Fruit fly (Drosophila melanogaster) whole organism, embryonic: Measurements from ENCODE around the gene CG1416.
A peak's percentile ranks its signal among the peaks of the same experiment; 100 is the strongest.

ENCODE experiments used
- Atf-2 ChIP-seq: fragments of 200-800 bp; sonication (Bioruptor generic); optimal IDR thresholded peaks from 2 replicates; lab custom pipeline; 2016; ENCODE audit warnings: missing biosample characterization, missing genetic modification characterization
- Blimp-1 ChIP-seq: fragments of 200-800 bp; sonication (Bioruptor generic); optimal IDR thresholded peaks from 3 replicates; lab custom pipeline; 2018; ENCODE audit warnings: missing biosample characterization, missing genetic modification characterization, mild to moderate bottlenecking, moderate library complexity, missing genetic modification reagents
- Bteb2 ChIP-seq: fragments of 200-800 bp; sonication (Bioruptor generic); optimal IDR thresholded peaks from 2 replicates; lab custom pipeline; 2016; ENCODE audit warnings: missing biosample characterization, missing genetic modification characterization
- C15 ChIP-seq: fragments of 200-800 bp; sonication (Bioruptor generic); IDR thresholded peaks from 3 replicates; pipeline ENCODE4 v1.3.6; 2022; ENCODE audit warnings: missing biosample characterization, missing genetic modification characterization
- CG13894 ChIP-seq: fragments of 200-800 bp; sonication (Bioruptor generic); optimal IDR thresholded peaks from 3 replicates; lab custom pipeline; 2018; ENCODE audit warnings: missing biosample characterization, mild to moderate bottlenecking, missing genetic modification characterization, moderate library complexity
- CG15011 ChIP-seq: fragments of 200-800 bp; sonication (Bioruptor generic); optimal IDR thresholded peaks from 3 replicates; lab custom pipeline; 2018; ENCODE audit warnings: missing biosample characterization, mild to moderate bottlenecking, missing genetic modification characterization
- CG1529 ChIP-seq: fragments of 200-800 bp; sonication (Bioruptor generic); optimal IDR thresholded peaks from 3 replicates; lab custom pipeline; 2018; ENCODE audit warnings: missing biosample characterization, missing genetic modification characterization
- CG31441 ChIP-seq: fragments of 200-800 bp; sonication (Bioruptor generic); IDR thresholded peaks from 2 replicates; pipeline ENCODE4 v1.3.6; 2022; ENCODE audit warnings: missing biosample characterization, missing genetic modification characterization
- CG33213 ChIP-seq: fragments of 200-800 bp; sonication (Bioruptor generic); optimal IDR thresholded peaks from 3 replicates; lab custom pipeline; 2016; ENCODE audit warnings: missing biosample characterization, missing genetic modification characterization
- CG3995 ChIP-seq: fragments of 200-800 bp; sonication (Bioruptor generic); optimal IDR thresholded peaks from 3 replicates; lab custom pipeline; 2016; ENCODE audit warnings: missing biosample characterization, missing genetic modification characterization
- CG6791 ChIP-seq: fragments of 200-800 bp; sonication (Bioruptor generic); IDR thresholded peaks from 3 replicates; pipeline ENCODE4 v1.3.6; 2022; ENCODE audit warnings: missing biosample characterization, missing genetic modification characterization; ENCODE audit not compliant: partially characterized antibody
- CG6813 ChIP-seq: fragments of 200-800 bp; sonication (Bioruptor generic); optimal IDR thresholded peaks from 2 replicates; lab custom pipeline; 2017; ENCODE audit warnings: missing biosample characterization, missing genetic modification characterization, mild to moderate bottlenecking, moderate library complexity, missing genetic modification reagents
- CG9817 ChIP-seq: fragments of 200-800 bp; sonication (Bioruptor generic); optimal IDR thresholded peaks from 2 replicates; lab custom pipeline; 2018; ENCODE audit warnings: missing biosample characterization, mild to moderate bottlenecking, missing genetic modification characterization, moderate library complexity
- Chrac-16 ChIP-seq: fragments of 200-800 bp; sonication (Bioruptor generic); optimal IDR thresholded peaks from 3 replicates; lab custom pipeline; 2016; ENCODE audit warnings: missing biosample characterization, missing genetic modification characterization
- Dad ChIP-seq: fragments of 200-800 bp; sonication (Bioruptor generic); optimal IDR thresholded peaks from 3 replicates; lab custom pipeline; 2016; ENCODE audit warnings: missing biosample characterization, missing genetic modification characterization
- Dip3 ChIP-seq: fragments of 200-800 bp; sonication (Bioruptor generic); optimal IDR thresholded peaks from 3 replicates; lab custom pipeline; 2016; ENCODE audit warnings: missing biosample characterization, missing genetic modification characterization
- Hr78 ChIP-seq, 2 experiments: fragments of 200-800 bp in 1 of 2; fragments of >200 bp in 1 of 2; sonication (Bioruptor generic) in 1 of 2; optimal IDR thresholded peaks; 2 replicates each; lab custom pipeline; 2017 to 2019; ENCODE audit warnings: missing biosample characterization in 2 of 2, missing genetic modification characterization in 2 of 2, mild to moderate bottlenecking in 1 of 2, moderate library complexity in 1 of 2
- Hsf ChIP-seq: fragments of 200-800 bp; sonication (Bioruptor generic); optimal IDR thresholded peaks from 3 replicates; lab custom pipeline; 2016; ENCODE audit warnings: missing biosample characterization, missing genetic modification characterization
- Jarid2 ChIP-seq: fragments of 200-800 bp; sonication (Bioruptor generic); optimal IDR thresholded peaks from 3 replicates; lab custom pipeline; 2017; ENCODE audit warnings: mild to moderate bottlenecking, missing biosample characterization, missing genetic modification reagents, missing genetic modification characterization
- MESR4 ChIP-seq: fragments of 200-800 bp; sonication (Bioruptor generic); optimal IDR thresholded peaks from 2 replicates; lab custom pipeline; 2018; ENCODE audit warnings: missing biosample characterization, mild to moderate bottlenecking, missing genetic modification characterization, moderate library complexity
- MTF-1 ChIP-seq: fragments of 200-800 bp; sonication (Bioruptor generic); optimal IDR thresholded peaks from 2 replicates; lab custom pipeline; 2018; ENCODE audit warnings: missing biosample characterization, mild to moderate bottlenecking, missing genetic modification characterization, borderline replicate concordance
- NC2β ChIP-seq: fragments of 200-800 bp; sonication (Bioruptor generic); optimal IDR thresholded peaks from 2 replicates; lab custom pipeline; 2016; ENCODE audit warnings: missing biosample characterization, missing genetic modification characterization
- Oaz ChIP-seq: fragments of 200-800 bp; sonication (Bioruptor generic); IDR thresholded peaks from 2 replicates; pipeline ENCODE4 v1.3.6; 2022; ENCODE audit warnings: missing biosample characterization, missing genetic modification characterization
- Sox100B ChIP-seq: fragments of 200-800 bp; sonication (Bioruptor generic); optimal IDR thresholded peaks from 3 replicates; lab custom pipeline; 2018; ENCODE audit warnings: missing biosample characterization, mild to moderate bottlenecking, missing genetic modification characterization
- chn ChIP-seq: fragments of 200-800 bp; sonication (Bioruptor generic); optimal IDR thresholded peaks from 2 replicates; lab custom pipeline; 2016; ENCODE audit warnings: missing biosample characterization, missing genetic modification characterization
- corto ChIP-seq: fragments of 200-800 bp; sonication (Bioruptor generic); optimal IDR thresholded peaks from 2 replicates; lab custom pipeline; 2016; ENCODE audit warnings: missing biosample characterization, mild to moderate bottlenecking, missing genetic modification characterization, moderate library complexity
- dati ChIP-seq: fragments of 200-800 bp; sonication (Bioruptor generic); IDR thresholded peaks from 2 replicates; pipeline ENCODE4 v1.3.6; 2022; ENCODE audit warnings: missing biosample characterization, missing genetic modification characterization
- disco-r ChIP-seq: fragments of 200-800 bp; sonication (Bioruptor generic); optimal IDR thresholded peaks from 2 replicates; lab custom pipeline; 2016; ENCODE audit warnings: missing biosample characterization, missing genetic modification characterization
- gcm ChIP-seq: fragments of 200-800 bp; sonication (Bioruptor generic); optimal IDR thresholded peaks from 2 replicates; lab custom pipeline; 2019; ENCODE audit warnings: missing biosample characterization, mild to moderate bottlenecking, missing genetic modification characterization, moderate library complexity
- gfzf ChIP-seq: fragments of 200-800 bp; sonication (Bioruptor generic); optimal IDR thresholded peaks from 2 replicates; lab custom pipeline; 2016; ENCODE audit warnings: missing biosample characterization, mild to moderate bottlenecking, missing genetic modification characterization, moderate library complexity
- jumu ChIP-seq: fragments of 200-800 bp; sonication (Bioruptor generic); optimal IDR thresholded peaks from 3 replicates; lab custom pipeline; 2016; ENCODE audit warnings: missing biosample characterization, missing genetic modification characterization
- kay ChIP-seq: fragments of 200-800 bp; sonication (Bioruptor generic); optimal IDR thresholded peaks from 2 replicates; lab custom pipeline; 2016; ENCODE audit warnings: missing biosample characterization, missing genetic modification characterization
- lola ChIP-seq, 3 experiments: fragments of >200 bp in 2 of 3; fragments of 200-800 bp in 1 of 3; sonication (Bioruptor generic) in 1 of 3; optimal IDR thresholded peaks; 2 replicates each; lab custom pipeline; 2017 to 2019; ENCODE audit warnings: missing biosample characterization in 3 of 3, missing genetic modification characterization in 3 of 3, mild to moderate bottlenecking in 1 of 3, moderate library complexity in 1 of 3
- oc ChIP-seq: fragments of 200-800 bp; sonication (Bioruptor generic); optimal IDR thresholded peaks from 2 replicates; lab custom pipeline; 2018; ENCODE audit warnings: missing biosample characterization, mild to moderate bottlenecking, missing genetic modification characterization, moderate library complexity
- ranshi ChIP-seq: fragments of 200-800 bp; sonication (Bioruptor generic); IDR thresholded peaks from 2 replicates; pipeline ENCODE4 v1.3.6; 2022; ENCODE audit warnings: missing biosample characterization, missing genetic modification characterization
- rib ChIP-seq: fragments of 200-800 bp; sonication (Bioruptor generic); IDR thresholded peaks from 2 replicates; pipeline ENCODE4 v1.3.6; 2022; ENCODE audit warnings: missing biosample characterization, missing genetic modification characterization
- sna ChIP-seq: fragments of 200-800 bp; sonication (Bioruptor generic); IDR thresholded peaks from 2 replicates; pipeline ENCODE4 v1.3.6; 2022; ENCODE audit warnings: missing biosample characterization, missing genetic modification characterization; ENCODE audit not compliant: partially characterized antibody
- stwl ChIP-seq: fragments of 200-800 bp; sonication (Bioruptor generic); optimal IDR thresholded peaks from 3 replicates; lab custom pipeline; 2018; ENCODE audit warnings: missing biosample characterization, mild to moderate bottlenecking, missing genetic modification characterization, moderate library complexity

The CG1416 gene

dm6 chr2L:21757264-21758066 lies at the start of gene CG1416, which contains the start of gene step (continued):
- TF ChIP-seq Atf-2 (GFP tag; lab: Kevin White, UChicago) (peak; percentile 32), rib (0 out of 2 replicates have a peak, but pooled peaks have one; percentile 14), lola (GFP tag; optimal IDR thresholded peaks at IDR 0.05; lab: Kevin White, UChicago) (peak in 2 of 3 experiments; percentile 57 to 82), Chrac-16 (GFP tag; lab: Kevin White, UChicago) (peak; percentile 48), Jarid2 (GFP tag; lab: Kevin White, UChicago) (no peak), CG3995 (GFP tag; lab: Kevin White, UChicago) (peak; percentile 37), MTF-1 (no peak), Bteb2 (GFP tag; lab: Kevin White, UChicago) (peak; percentile 48), ranshi (GFP tag; lab: Robert Waterston, UW) (0 out of 2 replicates have a peak, but pooled peaks have one; percentile 61), NC2β (no peak), CG31441 (GFP tag; lab: Robert Waterston, UW) (peak; percentile 57; the same call in 1 of the 2 replicates), CG13894 (no peak), CG33213 (GFP tag; lab: Kevin White, UChicago) (peak; percentile 59), MESR4 (GFP tag; lab: Kevin White, UChicago) (peak; percentile 76), CG9817 (tag; lab: Kevin White, UChicago) (peak; percentile 61), stwl (peak; percentile 47), dati (GFP tag; lab: Robert Waterston, UW) (no peak), CG1529 (no peak), Dad (GFP tag; lab: Kevin White, UChicago) (peak; percentile 39), CG6791 (GFP tag; lab: Robert Waterston, UW) (no peak; the same call in 1 of the 3 replicates), Oaz (GFP tag; lab: Robert Waterston, UW) (peak; percentile 45; the same call in 1 of the 2 replicates), CG6813 (GFP tag; lab: Kevin White, UChicago) (no peak), disco-r (GFP tag; lab: Kevin White, UChicago) (peak; percentile 42), CG15011 (no peak), sna (GFP tag; lab: Robert Waterston, UW) (peak; percentile 42; the same call in 1 of the 2 replicates), kay (no peak), Hr78 (GFP tag; optimal IDR thresholded peaks at IDR 0.05; lab: Kevin White, UChicago) (no peak), jumu (GFP tag; lab: Kevin White, UChicago) (peak; percentile 71), C15 (0 out of 3 replicates have a peak, but pooled peaks have one; percentile 23), Sox100B (GFP tag; lab: Kevin White, UChicago) (peak; percentile 7), gcm (GFP tag; lab: Kevin White, UChicago) (no peak), gfzf (GFP tag; lab: Kevin White, UChicago) (peak; percentile 39), Dip3 (GFP tag; lab: Kevin White, UChicago) (peak; percentile 55), corto (no peak), chn (GFP tag; lab: Kevin White, UChicago) (peak; percentile 64), Blimp-1 (GFP tag; lab: Kevin White, UChicago) (no peak), Hsf (GFP tag; lab: Kevin White, UChicago) (peak; percentile 59), oc (tag; lab: Kevin White, UChicago) (no peak)
